Fruit fly (Drosophila melanogaster) Kc167 (cell line): ENCODE results near the gene Faa.

ENCODE experiments used
- Myc ChIP-seq: fragments of >200 bp; optimal IDR thresholded peaks from 2 replicates; lab custom pipeline; 2017; ENCODE audit warnings: missing external identifiers
- Sin3A ChIP-seq: fragments of >200 bp; optimal IDR thresholded peaks from 2 replicates; lab custom pipeline; 2018; ENCODE audit warnings: missing external identifiers
- h ChIP-seq: fragments of >200 bp; optimal IDR thresholded peaks from 3 replicates; lab custom pipeline; 2018; ENCODE audit warnings: missing external identifiers
- insv ChIP-seq: fragments of >200 bp; optimal IDR thresholded peaks from 3 replicates; lab custom pipeline; 2018; ENCODE audit warnings: missing external identifiers
- psq ChIP-seq: fragments of >200 bp; optimal IDR thresholded peaks from 2 replicates; lab custom pipeline; 2017; ENCODE audit warnings: missing external identifiers
- ttk ChIP-seq: sonication (Bioruptor generic); optimal IDR thresholded peaks from 2 replicates; lab custom pipeline; 2017; ENCODE audit warnings: missing external identifiers

Faa gene

dm6 chr3L:4085867-4086266, 12.1 kb upstream of the Faa start:
- TF ChIP-seq ttk (lab: Kevin White, UChicago) (no peak), Myc (lab: Kevin White, UChicago) (no peak), h (lab: Kevin White, UChicago) (no peak), Sin3A (lab: Kevin White, UChicago) (no peak), psq (lab: Kevin White, UChicago) (no peak), insv (no peak)

dm6 chr3L:4083442-4083841, 9.7 kb upstream of the Faa start:
- TF ChIP-seq h (lab: Kevin White, UChicago) (no peak), Sin3A (lab: Kevin White, UChicago) (no peak), insv (no peak), Myc (lab: Kevin White, UChicago) (no peak), ttk (lab: Kevin White, UChicago) (no peak), psq (lab: Kevin White, UChicago) (no peak)

- TF ChIP-seq ttk (lab: Kevin White, UChicago), result no peak
- TF ChIP-seq Myc (lab: Kevin White, UChicago), result no peak
- no peak for TF ChIP-seq psq (lab: Kevin White, UChicago)
- TF ChIP-seq insv, result no peak
- TF ChIP-seq h (lab: Kevin White, UChicago), result no peak
- no peak for TF ChIP-seq Sin3A (lab: Kevin White, UChicago)
Observed at dm6 chr3L:4081243-4081642, 7.5 kb upstream of the Faa start.

- no peak for TF ChIP-seq Myc (lab: Kevin White, UChicago)
- no peak for TF ChIP-seq insv
- no peak for TF ChIP-seq psq (lab: Kevin White, UChicago)
- TF ChIP-seq h (lab: Kevin White, UChicago), result no peak
- TF ChIP-seq Sin3A (lab: Kevin White, UChicago), result no peak
- no peak for TF ChIP-seq ttk (lab: Kevin White, UChicago)
Observed at dm6 chr3L:4080278-4080677, 6.5 kb upstream of the Faa start.

- TF ChIP-seq Sin3A (lab: Kevin White, UChicago), result no peak
- TF ChIP-seq psq (lab: Kevin White, UChicago), result no peak
- TF ChIP-seq ttk (lab: Kevin White, UChicago), result no peak
- no peak for TF ChIP-seq insv
- TF ChIP-seq h (lab: Kevin White, UChicago), result no peak
Observed at dm6 chr3L:4076907-4077306, 3.2 kb upstream of the Faa start.

- TF ChIP-seq insv (no peak), psq (lab: Kevin White, UChicago) (no peak), Sin3A (lab: Kevin White, UChicago) (no peak), Myc (lab: Kevin White, UChicago) (no peak), ttk (lab: Kevin White, UChicago) (no peak), h (lab: Kevin White, UChicago) (no peak)
Observed at dm6 chr3L:4072717-4073116, 1.0 kb downstream of the Faa start.

dm6 chr3L:4071561-4072049, 2.1 kb downstream of the Faa start, which contains the start of gene wit:
TSS of gene wit (minus strand) at chr3L:4071717.
- TF ChIP-seq h (lab: Kevin White, UChicago) (no peak), Sin3A (lab: Kevin White, UChicago) (no peak), ttk (lab: Kevin White, UChicago) (no peak), insv (no peak), Myc (lab: Kevin White, UChicago) (no peak), psq (lab: Kevin White, UChicago) (no peak)

dm6 chr3L:4070996-4071379, 2.8 kb downstream of the Faa start:
- TF ChIP-seq Myc (lab: Kevin White, UChicago) (no peak), insv (no peak), h (lab: Kevin White, UChicago) (no peak), ttk (lab: Kevin White, UChicago) (no peak), Sin3A (lab: Kevin White, UChicago) (no peak), psq (lab: Kevin White, UChicago) (no peak)

- TF ChIP-seq ttk (lab: Kevin White, UChicago), result no peak
- TF ChIP-seq Sin3A (lab: Kevin White, UChicago), result no peak
- TF ChIP-seq Myc (lab: Kevin White, UChicago), result no peak
- no peak for TF ChIP-seq insv
- TF ChIP-seq psq (lab: Kevin White, UChicago), result no peak
- no peak for TF ChIP-seq h (lab: Kevin White, UChicago)
Observed at dm6 chr3L:4070221-4070995, 3.3 kb downstream of the Faa start.

- no peak for TF ChIP-seq Myc (lab: Kevin White, UChicago)
- TF ChIP-seq ttk (lab: Kevin White, UChicago), result no peak
- TF ChIP-seq h (lab: Kevin White, UChicago), result no peak
- TF ChIP-seq insv, result no peak
- no peak for TF ChIP-seq psq (lab: Kevin White, UChicago)
- TF ChIP-seq Sin3A (lab: Kevin White, UChicago), result no peak
Observed at dm6 chr3L:4069069-4069468, 4.7 kb downstream of the Faa start, which contains the start of gene CG32259. TSS of gene CG32259 (plus strand) at chr3L:4069369.

- TF ChIP-seq insv, result no peak
- TF ChIP-seq Myc (lab: Kevin White, UChicago), result no peak
- no peak for TF ChIP-seq h (lab: Kevin White, UChicago)
Observed at dm6 chr3L:4068368-4068767, 5.4 kb downstream of the Faa start.

- TF ChIP-seq insv, result no peak
- no peak for TF ChIP-seq h (lab: Kevin White, UChicago)
- TF ChIP-seq psq (lab: Kevin White, UChicago), result no peak
- no peak for TF ChIP-seq Sin3A (lab: Kevin White, UChicago)
- TF ChIP-seq Myc (lab: Kevin White, UChicago), result no peak
- TF ChIP-seq ttk (lab: Kevin White, UChicago), result no peak
Observed at dm6 chr3L:4061921-4062474, 11.8 kb downstream of the Faa start, which contains the start of gene dib. TSS of gene dib (plus strand) at chr3L:4062292.
